Worm (Caenorhabditis elegans): ENCODE measurements around the gene mtp-18.

DNA sequence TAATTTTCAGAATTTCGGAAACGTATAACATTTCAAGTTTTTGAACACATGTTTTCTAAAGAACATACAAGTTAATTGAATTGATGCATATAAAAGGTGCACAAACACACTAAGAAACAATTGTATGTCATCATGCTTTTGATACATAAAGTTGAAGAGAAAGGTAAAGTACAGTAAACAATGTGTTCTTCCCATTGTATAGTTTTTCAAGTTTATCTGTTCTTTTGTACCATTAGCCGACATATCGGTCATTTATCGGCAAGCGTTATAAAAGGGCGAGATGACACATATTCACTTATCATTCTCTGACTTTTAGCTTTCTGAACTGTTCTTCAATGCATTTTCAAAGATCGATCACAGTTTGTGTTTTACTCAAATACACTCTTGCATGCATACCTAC lies 16.2 kb downstream of the mtp-18 start, which contains the start of gene T13C5.9:
- TF ChIP-seq jun-1 (tag; optimal IDR thresholded peaks at IDR 0.05) = no peak
- TF ChIP-seq fkh-10 (GFP tag; optimal IDR thresholded peaks at IDR 0.05) = no peak
- no peak for TF ChIP-seq nhr-90 (tag; optimal IDR thresholded peaks at IDR 0.05; ENCODE audit: poor library complexity)
- TF ChIP-seq ama-1 (optimal IDR thresholded peaks at IDR 0.05) = no peak
